Worm (Caenorhabditis elegans) whole organism, young adult: Measurements from ENCODE around the gene F11A10.6.

ENCODE experiments used
- Y53F4B.3 ChIP-seq: fragments of 200-800 bp; sonication (Bioruptor generic); IDR thresholded peaks from 2 replicates; pipeline ENCODE4 v1.3.6; 2022; ENCODE audit warnings: missing genetic modification reagents, missing genetic modification characterization, missing compliant biosample characterization
- athp-1 ChIP-seq: sonication (generic microtip); optimal IDR thresholded peaks from 2 replicates; lab custom pipeline; 2017; ENCODE audit warnings: mild to moderate bottlenecking, missing genetic modification characterization, missing compliant biosample characterization
- somi-1 ChIP-seq: fragments of 200-800 bp; sonication (Bioruptor generic); optimal IDR thresholded peaks from 2 replicates; lab custom pipeline; 2018; ENCODE audit warnings: mild to moderate bottlenecking, missing genetic modification characterization, missing compliant biosample characterization

ce11 chrIV:12092113-12092512, 2.7 kb upstream of the F11A10.6 start, which contains the start of gene mig-32:
- TF ChIP-seq somi-1 (no peak), athp-1 (no peak), Y53F4B.3 (GFP tag; lab: Robert Waterston, UW) (no peak)
